Worm (Caenorhabditis elegans): ENCODE data around the gene ace-1.

ace-1 gene

DNA sequence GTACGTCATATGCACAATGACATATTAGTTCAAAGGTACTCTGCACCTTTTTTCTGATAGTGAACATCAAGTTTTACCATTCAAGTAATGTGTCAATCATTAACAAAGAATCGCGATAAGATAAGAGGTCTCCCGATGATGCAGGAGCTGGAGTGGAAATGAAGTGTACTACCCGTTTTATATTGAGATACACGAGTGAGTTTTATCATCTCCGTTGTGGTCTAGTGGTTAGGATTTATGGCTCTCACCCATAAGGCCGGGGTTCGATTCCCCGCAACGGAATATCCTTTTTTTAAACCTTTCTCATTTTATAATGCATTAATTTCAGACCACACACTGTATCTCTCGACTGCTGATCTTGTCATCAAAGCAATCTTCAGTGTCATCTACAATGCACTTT lies 10.8 kb downstream of the ace-1 start (continued):
- no peak for TF ChIP-seq set-16 (GFP tag; IDR thresholded peaks at IDR 0.05)
- TF ChIP-seq lin-39 (tag; optimal IDR thresholded peaks at IDR 0.05) = no peak
- no peak for TF ChIP-seq ceh-44 (GFP tag; IDR thresholded peaks at IDR 0.05)
- TF ChIP-seq hlh-11 (tag; optimal IDR thresholded peaks at IDR 0.05) = peak; percentile 83
- peak; percentile 84 for TF ChIP-seq egl-43 (GFP tag; IDR thresholded peaks at IDR 0.05)
- peak; percentile 44 for TF ChIP-seq nhr-11 (tag; optimal IDR thresholded peaks at IDR 0.05)
- peak; percentile 12 for TF ChIP-seq unc-130 (GFP tag; optimal IDR thresholded peaks at IDR 0.05)
- peak; percentile 72 for TF ChIP-seq ctbp-1 (GFP tag; IDR thresholded peaks at IDR 0.05)
- TF ChIP-seq ceh-82 (tag; optimal IDR thresholded peaks at IDR 0.05) = no peak
- TF ChIP-seq saeg-2 (GFP tag; IDR thresholded peaks at IDR 0.05) = peak; percentile 53; the same call in 1 of the 2 replicates
- TF ChIP-seq mdt-29 (GFP tag; IDR thresholded peaks at IDR 0.05) = peak; percentile 67
- 0 out of 2 replicates have a peak, but pooled peaks have one; percentile 36 for TF ChIP-seq F44E2.7 (GFP tag; IDR thresholded peaks at IDR 0.05)
- TF ChIP-seq tag-97 (GFP tag; IDR thresholded peaks at IDR 0.05) = no peak
- TF ChIP-seq ZK337.2 (GFP tag; IDR thresholded peaks at IDR 0.05) = peak; percentile 74; the same call in 1 of the 2 replicates
- peak; percentile 71 for TF ChIP-seq lin-38 (GFP tag; IDR thresholded peaks at IDR 0.05)
- peak; percentile 20 for TF ChIP-seq duxl-1 (tag; optimal IDR thresholded peaks at IDR 0.05; ENCODE audit: poor library complexity)
- no peak for TF ChIP-seq zip-11 (GFP tag; IDR thresholded peaks at IDR 0.05)
- TF ChIP-seq mep-1 (tag; optimal IDR thresholded peaks at IDR 0.05) = peak; percentile 79
- TF ChIP-seq aha-1 (tag) = peak; percentile 95
- TF ChIP-seq lin-15B (tag; optimal IDR thresholded peaks at IDR 0.05) = no peak
- TF ChIP-seq gei-8 (GFP tag; optimal IDR thresholded peaks at IDR 0.05) = peak; percentile 73
- peak; percentile 66; the same call in 1 of the 2 replicates for TF ChIP-seq dmd-8 (GFP tag; IDR thresholded peaks at IDR 0.05)
- peak in 1 of 2 experiments; percentile 67; a peak in 1 of 4 replicates for TF ChIP-seq madf-5 (GFP tag; IDR thresholded peaks at IDR 0.05)
- TF ChIP-seq F26F4.8 (GFP tag; conservative IDR thresholded peaks at IDR 0.05) = peak; percentile 68; the same call in 1 of the 2 replicates
- TF ChIP-seq D1046.2 (GFP tag; IDR thresholded peaks at IDR 0.05) = no peak
- TF ChIP-seq lin-13 (GFP tag; optimal IDR thresholded peaks at IDR 0.05) = peak; percentile 66
- TF ChIP-seq nhr-28 (tag; optimal IDR thresholded peaks at IDR 0.05) = no peak
- TF ChIP-seq lim-7 (GFP tag; IDR thresholded peaks at IDR 0.05) = peak; percentile 65
- no peak for TF ChIP-seq unc-62 (GFP tag; optimal IDR thresholded peaks at IDR 0.05 in 1 of 2)
- TF ChIP-seq unc-62 (tag; optimal IDR thresholded peaks at IDR 0.05) = no peak
- TF ChIP-seq dve-1 (tag; optimal IDR thresholded peaks at IDR 0.05; ENCODE audit: insufficient read depth) = peak; percentile 91
- TF ChIP-seq nhr-42 (GFP tag; IDR thresholded peaks at IDR 0.05) = peak; percentile 43; the same call in 1 of the 2 replicates
- peak; percentile 92 for TF ChIP-seq tra-1 (GFP tag; IDR thresholded peaks at IDR 0.05)

- TF ChIP-seq dpl-1 (GFP tag; optimal IDR thresholded peaks at IDR 0.05) = no peak
- no peak for TF ChIP-seq lin-15B (tag; optimal IDR thresholded peaks at IDR 0.05)
- TF ChIP-seq dmd-6 (GFP tag; IDR thresholded peaks at IDR 0.05) = no peak
- no peak for TF ChIP-seq attf-4 (tag; optimal IDR thresholded peaks at IDR 0.05)
- TF ChIP-seq unc-39 (tag; optimal IDR thresholded peaks at IDR 0.05) = no peak
- TF ChIP-seq nhr-48 (tag; optimal IDR thresholded peaks at IDR 0.05) = no peak
- peak; percentile 75 for TF ChIP-seq set-16 (GFP tag; IDR thresholded peaks at IDR 0.05)
These were observed 14.0 kb downstream of the ace-1 start for ce11 chrX:16381115-16381514.

ce11 chrX:16381908-16382307 lies 14.8 kb downstream of the ace-1 start:
- peak in 1 of 2 experiments; percentile 3 for TF ChIP-seq unc-62 (GFP tag; optimal IDR thresholded peaks at IDR 0.05 in 1 of 2)
- TF ChIP-seq unc-62 (tag; optimal IDR thresholded peaks at IDR 0.05) = no peak
- no peak for TF ChIP-seq F26F4.8 (GFP tag; conservative IDR thresholded peaks at IDR 0.05)
- TF ChIP-seq dve-1 (tag; optimal IDR thresholded peaks at IDR 0.05; ENCODE audit: insufficient read depth) = no peak
- no peak for TF ChIP-seq Y5F2A.4 (GFP tag; optimal IDR thresholded peaks at IDR 0.05)
- TF ChIP-seq nhr-77 (tag; optimal IDR thresholded peaks at IDR 0.05) = no peak
- no peak for TF ChIP-seq T20F7.1 (GFP tag; optimal IDR thresholded peaks at IDR 0.05)
- TF ChIP-seq gei-8 (GFP tag; optimal IDR thresholded peaks at IDR 0.05) = no peak
- TF ChIP-seq daf-16 (GFP tag; optimal IDR thresholded peaks at IDR 0.05) = no peak
- no peak for TF ChIP-seq daf-16 (tag; optimal IDR thresholded peaks at IDR 0.05)
- TF ChIP-seq set-16 (GFP tag; IDR thresholded peaks at IDR 0.05) = peak; percentile 89
- TF ChIP-seq zfp-2 (tag; optimal IDR thresholded peaks at IDR 0.05) = no peak
- no peak for TF ChIP-seq rbr-2 (tag; optimal IDR thresholded peaks at IDR 0.05)
- no peak for TF ChIP-seq lin-29 (GFP tag; IDR thresholded peaks at IDR 0.05)
- TF ChIP-seq tra-1 (GFP tag; IDR thresholded peaks at IDR 0.05) = no peak
- no peak for TF ChIP-seq nhr-42 (GFP tag; IDR thresholded peaks at IDR 0.05)

All from whole organism, L4 larva.